Worm (Caenorhabditis elegans) whole organism, late embryonic: Measurements from ENCODE around the gene lpin-1.

Experiments used
- C38D4.7 ChIP-seq: fragments of 200-800 bp; sonication (Bioruptor generic); optimal IDR thresholded peaks from 2 replicates; lab custom pipeline; 2018; ENCODE audit warnings: mild to moderate bottlenecking, missing genetic modification characterization, moderate library complexity, missing compliant biosample characterization
- K09A11.1 ChIP-seq: sonication (generic microtip); optimal IDR thresholded peaks from 2 replicates; lab custom pipeline; 2017; ENCODE audit warnings: antibody characterized with exemption, mild to moderate bottlenecking, missing genetic modification characterization, missing compliant biosample characterization; ENCODE audit not compliant: insufficient read depth
- T23F11.4 ChIP-seq: fragments of 200-800 bp; sonication (Bioruptor generic); optimal IDR thresholded peaks from 2 replicates; lab custom pipeline; 2018; ENCODE audit warnings: mild to moderate bottlenecking, missing genetic modification characterization, missing compliant biosample characterization
- ahr-1 ChIP-seq: sonication (generic microtip); optimal IDR thresholded peaks from 2 replicates; lab custom pipeline; 2016; ENCODE audit warnings: missing genetic modification characterization, missing compliant biosample characterization
- ama-1 ChIP-seq: fragments of 150-350 bp; optimal IDR thresholded peaks from 2 replicates; lab custom pipeline; 2014
- ceh-14 ChIP-seq: sonication (generic microtip); optimal IDR thresholded peaks from 2 replicates; lab custom pipeline; 2016; ENCODE audit warnings: missing genotype, missing genetic modification characterization, missing compliant biosample characterization
- ceh-19 ChIP-seq: fragments of 200-800 bp; sonication (Bioruptor generic); optimal IDR thresholded peaks from 2 replicates; lab custom pipeline; 2018; ENCODE audit warnings: mild to moderate bottlenecking, missing genetic modification characterization, missing compliant biosample characterization
- ceh-22 ChIP-seq: sonication (generic microtip); optimal IDR thresholded peaks from 2 replicates; lab custom pipeline; 2017; ENCODE audit warnings: missing biosample characterization, missing genetic modification characterization
- ceh-30 ChIP-seq: fragments of 150-350 bp; optimal IDR thresholded peaks from 2 replicates; lab custom pipeline; 2014; ENCODE audit warnings: missing biosample characterization, missing genetic modification characterization
- ceh-31 ChIP-seq: sonication (generic microtip); optimal IDR thresholded peaks from 2 replicates; lab custom pipeline; 2016; ENCODE audit warnings: missing genetic modification characterization, missing compliant biosample characterization
- dve-1 ChIP-seq: sonication (generic microtip); optimal IDR thresholded peaks from 2 replicates; lab custom pipeline; 2017; ENCODE audit warnings: antibody characterized with exemption, mild to moderate bottlenecking, missing genetic modification characterization, missing compliant biosample characterization
- eyg-1 ChIP-seq: sonication (generic microtip); optimal IDR thresholded peaks from 2 replicates; lab custom pipeline; 2016; ENCODE audit warnings: missing genotype, missing genetic modification characterization, missing compliant biosample characterization
- fkh-10 ChIP-seq: fragments of 150-350 bp; optimal IDR thresholded peaks from 2 replicates; lab custom pipeline; 2014; ENCODE audit warnings: missing biosample characterization, missing genetic modification reagents, missing genetic modification characterization
- gmeb-2 ChIP-seq: sonication (generic microtip); optimal IDR thresholded peaks from 2 replicates; lab custom pipeline; 2016; ENCODE audit warnings: missing genetic modification characterization, inconsistent platforms, missing compliant biosample characterization
- hlh-30 ChIP-seq: sonication (generic microtip); optimal IDR thresholded peaks from 2 replicates; lab custom pipeline; 2017; ENCODE audit warnings: antibody characterized with exemption, missing genetic modification characterization, missing compliant biosample characterization; ENCODE audit not compliant: insufficient read depth
- hlh-8 ChIP-seq: sonication (generic microtip); optimal IDR thresholded peaks from 2 replicates; lab custom pipeline; 2016; ENCODE audit warnings: missing genotype, missing genetic modification characterization, missing compliant biosample characterization
- lim-6 ChIP-seq: sonication (generic microtip); optimal IDR thresholded peaks from 2 replicates; lab custom pipeline; 2016; ENCODE audit warnings: missing genetic modification characterization, missing compliant biosample characterization
- madf-2 ChIP-seq: sonication (generic microtip); optimal IDR thresholded peaks from 2 replicates; lab custom pipeline; 2017; ENCODE audit warnings: missing genetic modification characterization, missing compliant biosample characterization
- mec-3 ChIP-seq: sonication (generic microtip); optimal IDR thresholded peaks from 2 replicates; lab custom pipeline; 2016; ENCODE audit warnings: borderline replicate concordance, missing genetic modification characterization, missing compliant biosample characterization
- nfya-1 ChIP-seq: sonication (generic microtip); optimal IDR thresholded peaks from 2 replicates; lab custom pipeline; 2017; ENCODE audit warnings: missing genetic modification characterization, mild to moderate bottlenecking, missing compliant biosample characterization, antibody characterized with exemption, moderate library complexity
- nhr-11 ChIP-seq: fragments of 150-350 bp; optimal IDR thresholded peaks from 2 replicates; lab custom pipeline; 2014; ENCODE audit warnings: missing biosample characterization, missing genetic modification characterization
- npax-4 ChIP-seq: sonication (generic microtip); optimal IDR thresholded peaks from 2 replicates; lab custom pipeline; 2016; ENCODE audit warnings: missing genetic modification characterization, missing compliant biosample characterization
- pag-3 ChIP-seq: sonication (generic microtip); optimal IDR thresholded peaks from 2 replicates; lab custom pipeline; 2016; ENCODE audit warnings: missing compliant biosample characterization, missing genetic modification characterization, borderline replicate concordance
- pha-4 ChIP-seq: fragments of 150-350 bp; optimal IDR thresholded peaks from 2 replicates; lab custom pipeline; 2018; ENCODE audit warnings: missing biosample characterization, missing genetic modification reagents, missing genetic modification characterization
- pqm-1 ChIP-seq: sonication (generic microtip); optimal IDR thresholded peaks from 2 replicates; lab custom pipeline; 2016; ENCODE audit warnings: missing genetic modification characterization, missing compliant biosample characterization
- pros-1 ChIP-seq: fragments of 150-350 bp; optimal IDR thresholded peaks from 2 replicates; lab custom pipeline; 2014; ENCODE audit warnings: missing biosample characterization, missing genetic modification reagents, missing genetic modification characterization
- ref-2 ChIP-seq: sonication (generic microtip); optimal IDR thresholded peaks from 2 replicates; lab custom pipeline; 2016; ENCODE audit warnings: missing genetic modification characterization, missing compliant biosample characterization
- rnt-1 ChIP-seq: sonication (generic microtip); optimal IDR thresholded peaks from 2 replicates; lab custom pipeline; 2016; ENCODE audit warnings: missing genetic modification characterization, missing compliant biosample characterization
- sox-2 ChIP-seq: fragments of 200-800 bp; sonication (Bioruptor generic); IDR thresholded peaks from 2 replicates; pipeline ENCODE4 v1.3.6; 2022; ENCODE audit warnings: missing genetic modification reagents, missing genetic modification characterization, missing compliant biosample characterization
- sox-4 ChIP-seq: sonication (generic microtip); optimal IDR thresholded peaks from 2 replicates; lab custom pipeline; 2017; ENCODE audit warnings: mild to moderate bottlenecking, missing genetic modification characterization, inconsistent platforms, missing compliant biosample characterization
- tbx-2 ChIP-seq: sonication (generic microtip); optimal IDR thresholded peaks from 2 replicates; lab custom pipeline; 2016; ENCODE audit warnings: missing genetic modification characterization, missing compliant biosample characterization
- unc-3 ChIP-seq, 2 experiments: fragments of 200-800 bp in 1 of 2; sonication (Bioruptor generic) in 1 of 2; sonication (generic microtip) in 1 of 2; conservative IDR thresholded peaks in 1 of 2; optimal IDR thresholded peaks in 1 of 2; 2 replicates each; pipeline versions ENCODE4 v1.3.6 to Lab custom; 2016 to 2022; ENCODE audit warnings: missing compliant biosample characterization in 2 of 2, missing genetic modification characterization in 2 of 2, missing genetic modification reagents in 1 of 2
- unc-42 ChIP-seq: sonication (generic microtip); optimal IDR thresholded peaks from 2 replicates; lab custom pipeline; 2016; ENCODE audit warnings: missing genotype, missing genetic modification characterization, missing compliant biosample characterization
- ztf-16 ChIP-seq: sonication (generic microtip); optimal IDR thresholded peaks from 2 replicates; lab custom pipeline; 2017; ENCODE audit warnings: missing genetic modification characterization, missing compliant biosample characterization

The lpin-1 gene

DNA sequence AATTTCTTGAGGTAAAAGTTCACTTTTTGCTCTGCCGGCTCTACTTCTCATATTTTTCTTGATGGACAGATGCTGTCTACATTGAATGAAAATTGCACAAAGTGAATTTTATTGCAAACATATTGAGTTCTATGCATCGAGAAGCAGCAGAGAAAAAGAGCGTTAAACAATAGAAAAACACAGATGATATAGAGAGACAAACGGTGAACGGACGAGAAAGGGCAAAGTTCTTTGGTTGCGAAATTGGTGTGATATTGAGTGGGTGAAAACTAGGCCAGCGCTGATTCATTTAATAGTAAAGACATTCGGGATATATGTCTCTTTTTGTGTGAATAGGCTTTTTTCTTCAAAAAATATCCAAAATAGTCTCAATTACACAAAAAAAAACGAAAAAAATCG lies 464 bp upstream of the lpin-1 start:
- TF ChIP-seq nhr-11 (tag; lab: Kevin White, UChicago) (no peak), T23F11.4 (GFP tag; lab: Kevin White, UChicago) (no peak), tbx-2 (tag; lab: Kevin White, UChicago) (no peak), ceh-31 (tag; lab: Kevin White, UChicago) (no peak), ztf-16 (tag; lab: Kevin White, UChicago) (no peak), ref-2 (tag; lab: Kevin White, UChicago) (no peak), ceh-19 (GFP tag; lab: Kevin White, UChicago) (no peak), C38D4.7 (no peak), hlh-30 (no peak), nfya-1 (tag; lab: Kevin White, UChicago) (no peak)

DNA sequence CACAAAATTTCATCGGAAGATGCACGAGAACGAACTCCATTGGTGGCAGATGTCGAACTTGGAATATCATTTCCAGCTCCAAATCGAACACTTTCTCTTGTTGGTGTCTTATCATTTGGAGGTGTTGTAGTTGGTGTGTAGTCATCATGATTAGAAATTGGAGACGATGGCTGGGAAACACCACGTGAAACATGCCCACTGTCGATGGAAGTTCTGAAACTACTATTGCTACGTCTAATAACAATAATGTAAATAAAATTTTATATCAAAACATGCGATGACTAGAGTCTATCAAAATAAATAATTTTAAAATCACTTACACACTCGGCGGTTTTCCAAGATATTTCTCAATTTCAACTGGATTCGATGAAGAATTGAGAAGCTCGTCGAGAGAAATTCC lies 1.6 kb downstream of the lpin-1 start:
- TF ChIP-seq ceh-14 (tag; lab: Kevin White, UChicago) (no peak), unc-3 (GFP tag; conservative IDR thresholded peaks at IDR 0.05; lab: Robert Waterston, UW) (no peak), unc-3 (tag; optimal IDR thresholded peaks at IDR 0.05; lab: Kevin White, UChicago) (no peak), ahr-1 (tag; lab: Kevin White, UChicago) (no peak), npax-4 (no peak), lim-6 (tag; lab: Kevin White, UChicago) (no peak), ama-1 (lab: Kevin White, UChicago) (no peak), rnt-1 (tag; lab: Kevin White, UChicago) (no peak), fkh-10 (GFP tag; lab: Kevin White, UChicago) (no peak), gmeb-2 (no peak), eyg-1 (no peak), K09A11.1 (tag; lab: Kevin White, UChicago) (no peak), sox-2 (GFP tag; lab: Robert Waterston, UW) (no peak)

DNA sequence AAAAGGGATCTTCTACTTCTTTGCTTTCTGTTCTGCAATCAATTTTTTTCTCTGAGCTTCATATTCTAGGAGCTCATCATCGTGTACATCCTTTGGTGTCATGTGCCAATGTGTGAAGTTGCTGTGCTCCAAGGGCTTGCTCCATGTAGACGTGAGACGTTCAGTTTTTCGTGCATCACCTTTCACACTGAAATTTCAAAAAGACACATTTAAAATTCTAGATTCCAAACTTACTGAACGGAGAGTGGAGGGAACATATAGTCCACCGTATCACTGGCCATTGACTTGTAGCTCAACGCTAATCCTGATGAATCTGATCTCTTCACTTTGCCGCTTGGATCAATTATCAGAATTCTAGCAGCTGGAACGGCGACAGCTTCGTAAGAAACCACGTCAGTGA lies 3.1 kb downstream of the lpin-1 start:
- TF ChIP-seq eyg-1, result no peak
- TF ChIP-seq pros-1 (tag; lab: Kevin White, UChicago), result no peak
- TF ChIP-seq, all 69 proteins: peak for 0

DNA sequence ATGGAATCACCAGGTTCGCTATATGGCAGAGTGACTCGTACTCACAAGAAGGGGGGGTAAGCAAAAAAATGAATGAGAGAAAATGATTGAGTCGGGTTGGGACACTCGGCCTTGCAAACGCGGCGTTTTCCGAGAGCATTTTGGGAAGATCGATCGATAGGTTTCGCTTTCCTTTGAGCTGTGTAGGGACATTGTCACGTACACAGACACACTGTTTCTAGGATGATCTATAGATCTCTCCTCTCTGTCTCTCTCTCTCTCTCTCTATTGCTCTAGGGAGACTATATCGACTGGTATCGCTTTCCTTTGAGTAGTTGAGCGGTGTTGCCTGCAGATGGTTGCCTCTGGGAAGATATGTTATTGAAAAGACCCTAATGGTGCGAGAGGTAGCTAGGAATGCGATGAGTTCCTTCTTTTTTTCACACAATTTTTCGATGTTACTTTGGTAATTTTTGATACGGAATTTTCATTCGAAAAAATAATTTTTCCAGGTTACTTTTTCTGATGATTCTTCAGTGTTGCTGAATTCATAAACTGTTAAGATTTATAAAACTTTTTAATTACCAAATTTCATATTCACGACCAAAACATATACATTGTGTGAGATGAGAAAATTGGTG lies 4.1 kb downstream of the lpin-1 start, which contains the start of gene H37A05.4:
TSS of gene H37A05.4 (minus strand) at position 51 of the 620 bp plus-strand sequence.
- no peak for TF ChIP-seq pqm-1 (tag; lab: Kevin White, UChicago)
- no peak for TF ChIP-seq ceh-14 (tag; lab: Kevin White, UChicago)
- TF ChIP-seq ceh-30 (tag; lab: Kevin White, UChicago), result no peak
- no peak for TF ChIP-seq ceh-22 (tag; lab: Kevin White, UChicago)

DNA sequence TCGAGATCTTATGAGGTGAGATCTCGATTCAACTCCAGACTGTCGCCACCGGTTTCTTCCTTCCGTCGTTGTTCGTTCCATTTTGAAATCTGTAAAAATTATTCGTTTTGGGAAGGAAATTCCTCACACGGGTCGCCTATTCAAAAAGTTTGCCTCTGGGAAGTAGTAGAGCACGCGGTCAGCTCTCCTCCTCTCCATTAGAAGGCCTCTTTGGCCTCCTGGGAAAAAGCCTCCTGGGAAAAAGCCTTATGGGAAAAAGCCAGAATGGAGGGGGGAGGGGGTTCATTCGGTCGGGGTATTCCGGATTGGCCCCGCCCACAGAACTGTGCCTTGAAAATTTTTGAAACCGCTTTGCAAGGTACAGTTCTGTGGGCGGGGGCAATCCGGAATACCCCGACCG lies 6.3 kb downstream of the lpin-1 start:
- TF ChIP-seq unc-3 (GFP tag; conservative IDR thresholded peaks at IDR 0.05; lab: Robert Waterston, UW) (0 out of 2 replicates have a peak, but pooled peaks have one; percentile 11), unc-3 (tag; optimal IDR thresholded peaks at IDR 0.05; lab: Kevin White, UChicago) (no peak), dve-1 (tag; lab: Kevin White, UChicago) (no peak), mec-3 (tag; lab: Kevin White, UChicago) (no peak), unc-42 (tag; lab: Kevin White, UChicago) (no peak)

DNA sequence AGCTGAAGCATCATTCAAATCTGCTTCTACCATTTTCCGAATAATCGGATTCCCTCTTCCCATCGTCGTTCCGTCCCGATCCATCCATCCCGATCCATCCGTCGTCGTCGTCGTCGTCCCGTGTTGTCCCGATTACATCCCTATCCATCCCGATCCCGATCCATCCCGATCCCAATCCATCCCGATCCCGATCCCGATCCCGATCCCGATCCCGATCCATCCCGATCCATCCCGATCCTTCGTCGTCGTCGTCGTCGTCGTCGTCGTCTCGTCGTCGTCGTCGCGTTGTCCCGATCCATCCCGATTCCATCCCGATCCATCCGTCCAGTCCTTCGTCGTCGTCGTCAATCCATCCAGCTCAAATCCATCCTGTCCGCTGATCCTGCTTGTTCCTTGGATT lies 6.7 kb downstream of the lpin-1 start:
- no peak for TF ChIP-seq ahr-1 (tag; lab: Kevin White, UChicago)
- TF ChIP-seq fkh-10 (GFP tag; lab: Kevin White, UChicago), result no peak
- no peak for TF ChIP-seq pha-4
- TF ChIP-seq pag-3 (tag; lab: Kevin White, UChicago), result no peak
- TF ChIP-seq sox-4, result no peak
- TF ChIP-seq nfya-1 (tag; lab: Kevin White, UChicago), result no peak
- no peak for TF ChIP-seq madf-2 (tag; lab: Kevin White, UChicago)
- TF ChIP-seq hlh-8 (tag; lab: Kevin White, UChicago), result no peak
- no peak for TF ChIP-seq dve-1 (tag; lab: Kevin White, UChicago)
